Fruit fly (Drosophila melanogaster) whole organism, embryonic: ENCODE data around the gene CG10477.

Experiments used
- ATbp ChIP-seq: fragments of 200-800 bp; sonication (Bioruptor generic); optimal IDR thresholded peaks from 2 replicates; lab custom pipeline; 2017; ENCODE audit warnings: missing biosample characterization, mild to moderate bottlenecking, missing genetic modification characterization, missing genetic modification reagents
- Atf3 ChIP-seq: fragments of 200-800 bp; sonication (Bioruptor generic); optimal IDR thresholded peaks from 3 replicates; lab custom pipeline; 2016; ENCODE audit warnings: missing biosample characterization, missing genetic modification characterization
- B-H1 ChIP-seq: fragments of 200-800 bp; sonication (Bioruptor generic); IDR thresholded peaks from 3 replicates; pipeline ENCODE4 v1.3.6; 2022; ENCODE audit warnings: missing biosample characterization, missing genetic modification characterization
- BEAF-32 ChIP-seq: fragments of 200-800 bp; sonication (Bioruptor generic); optimal IDR thresholded peaks from 3 replicates; lab custom pipeline; 2017; ENCODE audit warnings: missing biosample characterization, missing genetic modification characterization, mild to moderate bottlenecking, moderate library complexity, missing genetic modification reagents
- CG11456 ChIP-seq: fragments of 200-800 bp; sonication (Bioruptor generic); IDR thresholded peaks from 3 replicates; pipeline ENCODE4 v1.3.6; 2022; ENCODE audit warnings: missing biosample characterization, missing genetic modification characterization
- CG1233 ChIP-seq: fragments of 200-800 bp; sonication (Bioruptor generic); optimal IDR thresholded peaks from 4 replicates; lab custom pipeline; 2018; ENCODE audit warnings: missing biosample characterization, mild to moderate bottlenecking, missing genetic modification characterization
- CG12744 ChIP-seq: fragments of 200-800 bp; sonication (Bioruptor generic); optimal IDR thresholded peaks from 2 replicates; lab custom pipeline; 2016; ENCODE audit warnings: missing biosample characterization, missing genetic modification characterization
- CG12769 ChIP-seq: fragments of 200-800 bp; sonication (Bioruptor generic); optimal IDR thresholded peaks from 2 replicates; lab custom pipeline; 2019; ENCODE audit warnings: missing biosample characterization, mild to moderate bottlenecking, missing genetic modification characterization, moderate library complexity
- CG12942 ChIP-seq: fragments of 200-800 bp; sonication (Bioruptor generic); optimal IDR thresholded peaks from 3 replicates; lab custom pipeline; 2016; ENCODE audit warnings: missing biosample characterization, missing genetic modification characterization
- CG14860 ChIP-seq: fragments of 200-800 bp; sonication (Bioruptor generic); IDR thresholded peaks from 3 replicates; pipeline ENCODE4 v1.3.6; 2022; ENCODE audit warnings: missing biosample characterization, missing genetic modification characterization; ENCODE audit not compliant: partially characterized antibody
- CG31224 ChIP-seq: fragments of 200-800 bp; sonication (Bioruptor generic); IDR thresholded peaks from 2 replicates; pipeline ENCODE4 v1.3.6; 2022; ENCODE audit warnings: missing biosample characterization, missing genetic modification characterization
- CG31441 ChIP-seq: fragments of 200-800 bp; sonication (Bioruptor generic); IDR thresholded peaks from 2 replicates; pipeline ENCODE4 v1.3.6; 2022; ENCODE audit warnings: missing biosample characterization, missing genetic modification characterization
- CG33213 ChIP-seq: fragments of 200-800 bp; sonication (Bioruptor generic); optimal IDR thresholded peaks from 3 replicates; lab custom pipeline; 2016; ENCODE audit warnings: missing biosample characterization, missing genetic modification characterization
- CG5245 ChIP-seq: fragments of 200-800 bp; sonication (Bioruptor generic); optimal IDR thresholded peaks from 3 replicates; lab custom pipeline; 2016; ENCODE audit warnings: missing biosample characterization, missing genetic modification characterization
- CG6175 ChIP-seq: fragments of 200-800 bp; sonication (Bioruptor generic); IDR thresholded peaks from 3 replicates; pipeline ENCODE4 v1.3.6; 2022; ENCODE audit warnings: missing biosample characterization, missing genetic modification characterization
- CG6813 ChIP-seq: fragments of 200-800 bp; sonication (Bioruptor generic); optimal IDR thresholded peaks from 2 replicates; lab custom pipeline; 2017; ENCODE audit warnings: missing biosample characterization, missing genetic modification characterization, mild to moderate bottlenecking, moderate library complexity, missing genetic modification reagents
- CG7928 ChIP-seq: fragments of 200-800 bp; sonication (Bioruptor generic); optimal IDR thresholded peaks from 2 replicates; lab custom pipeline; 2017; ENCODE audit warnings: missing biosample characterization, mild to moderate bottlenecking, missing genetic modification characterization
- CTCF ChIP-seq: fragments of 200-800 bp; sonication (Bioruptor generic); optimal IDR thresholded peaks from 2 replicates; lab custom pipeline; 2017; ENCODE audit warnings: missing biosample characterization, mild to moderate bottlenecking, missing genetic modification characterization, moderate library complexity
- Camta ChIP-seq: fragments of 200-800 bp; sonication (Bioruptor generic); optimal IDR thresholded peaks from 2 replicates; lab custom pipeline; 2016; ENCODE audit warnings: missing biosample characterization, missing genetic modification characterization
- CkIIα-i1 ChIP-seq: fragments of 200-800 bp; sonication (Bioruptor generic); IDR thresholded peaks from 2 replicates; pipeline ENCODE4 v1.3.6; 2022; ENCODE audit warnings: missing biosample characterization, missing genetic modification characterization
- ERR ChIP-seq: fragments of 200-800 bp; sonication (Bioruptor generic); optimal IDR thresholded peaks from 2 replicates; lab custom pipeline; 2016; ENCODE audit warnings: missing biosample characterization, missing genetic modification characterization
- Ets97D ChIP-seq: fragments of 200-800 bp; sonication (Bioruptor generic); optimal IDR thresholded peaks from 3 replicates; lab custom pipeline; 2016; ENCODE audit warnings: missing biosample characterization, missing genetic modification characterization
- HLH4C ChIP-seq: fragments of 200-800 bp; sonication (Bioruptor generic); IDR thresholded peaks from 3 replicates; pipeline ENCODE4 v1.3.6; 2022; ENCODE audit warnings: missing biosample characterization, missing genetic modification characterization; ENCODE audit not compliant: partially characterized antibody
- Hmx ChIP-seq: fragments of 200-800 bp; sonication (Bioruptor generic); optimal IDR thresholded peaks from 2 replicates; lab custom pipeline; 2016; ENCODE audit warnings: missing biosample characterization, missing genetic modification characterization
- Med ChIP-seq: fragments of 200-800 bp; sonication (Bioruptor generic); peaks from one replicate; lab custom pipeline; 2016; ENCODE audit warnings: missing biosample characterization, missing genetic modification characterization, mild to moderate bottlenecking, inconsistent platforms, moderate library complexity
- Mes4 ChIP-seq: fragments of 200-800 bp; sonication (Bioruptor generic); optimal IDR thresholded peaks from 2 replicates; lab custom pipeline; 2016; ENCODE audit warnings: missing biosample characterization, missing genetic modification characterization
- NC2β ChIP-seq: fragments of 200-800 bp; sonication (Bioruptor generic); optimal IDR thresholded peaks from 2 replicates; lab custom pipeline; 2016; ENCODE audit warnings: missing biosample characterization, missing genetic modification characterization
- NK7.1 ChIP-seq: fragments of 200-800 bp; sonication (Bioruptor generic); optimal IDR thresholded peaks from 3 replicates; lab custom pipeline; 2016; ENCODE audit warnings: missing biosample characterization, missing genetic modification characterization
- Nf-YB ChIP-seq: fragments of 200-800 bp; sonication (Bioruptor generic); optimal IDR thresholded peaks from 3 replicates; lab custom pipeline; 2019; ENCODE audit warnings: missing biosample characterization, mild to moderate bottlenecking, missing genetic modification characterization, moderate library complexity
- Poxn ChIP-seq: fragments of 200-800 bp; sonication (Bioruptor generic); IDR thresholded peaks from 2 replicates; pipeline ENCODE4 v1.3.6; 2022; ENCODE audit warnings: missing biosample characterization, missing genetic modification characterization
- Six4 ChIP-seq: fragments of 200-800 bp; sonication (Bioruptor generic); optimal IDR thresholded peaks from 2 replicates; lab custom pipeline; 2016; ENCODE audit warnings: missing biosample characterization, missing genetic modification characterization
- Sox102F ChIP-seq: fragments of 200-800 bp; sonication (Bioruptor generic); optimal IDR thresholded peaks from 2 replicates; lab custom pipeline; 2018; ENCODE audit warnings: missing biosample characterization, mild to moderate bottlenecking, missing genetic modification characterization, moderate library complexity
- ash1 ChIP-seq: fragments of 200-800 bp; sonication (Bioruptor generic); optimal IDR thresholded peaks from 2 replicates; lab custom pipeline; 2018; ENCODE audit warnings: missing biosample characterization, mild to moderate bottlenecking, missing genetic modification characterization
- az2 ChIP-seq: fragments of 200-800 bp; sonication (Bioruptor generic); optimal IDR thresholded peaks from 3 replicates; lab custom pipeline; 2016; ENCODE audit warnings: missing biosample characterization, missing genetic modification characterization
- bowl ChIP-seq: fragments of 200-800 bp; sonication (Bioruptor generic); IDR thresholded peaks from 2 replicates; pipeline ENCODE4 v1.3.6; 2022; ENCODE audit warnings: missing biosample characterization, missing genetic modification characterization
- crp ChIP-seq, 2 experiments: fragments of 200-800 bp; sonication (Bioruptor generic); optimal IDR thresholded peaks; 2 replicates in 1 of 2; 3 replicates in 1 of 2; lab custom pipeline; 2017; ENCODE audit warnings: missing biosample characterization in 2 of 2, missing genetic modification characterization in 2 of 2, mild to moderate bottlenecking in 1 of 2, moderate library complexity in 1 of 2
- da ChIP-seq: fragments of 200-800 bp; sonication (Bioruptor generic); optimal IDR thresholded peaks from 2 replicates; lab custom pipeline; 2016; ENCODE audit warnings: missing biosample characterization, missing genetic modification characterization
- dimm ChIP-seq: fragments of 200-800 bp; sonication (Bioruptor generic); IDR thresholded peaks from 2 replicates; pipeline ENCODE4 v1.3.6; 2022; ENCODE audit warnings: missing biosample characterization, missing genetic modification characterization
- dmrt99B ChIP-seq: fragments of 200-800 bp; sonication (Bioruptor generic); optimal IDR thresholded peaks from 2 replicates; lab custom pipeline; 2018; ENCODE audit warnings: missing biosample characterization, mild to moderate bottlenecking, missing genetic modification characterization, moderate library complexity
- h ChIP-seq: fragments of >200 bp; optimal IDR thresholded peaks from 2 replicates; lab custom pipeline; 2017
- mld ChIP-seq: fragments of 200-800 bp; sonication (Bioruptor generic); IDR thresholded peaks from 3 replicates; pipeline ENCODE4 v1.3.6; 2022; ENCODE audit warnings: missing biosample characterization, missing genetic modification characterization; ENCODE audit not compliant: partially characterized antibody
- psq ChIP-seq: fragments of 200-800 bp; sonication (Bioruptor generic); optimal IDR thresholded peaks from 2 replicates; lab custom pipeline; 2017; ENCODE audit warnings: missing biosample characterization, missing genetic modification characterization
- pzg ChIP-seq: fragments of 200-800 bp; sonication (Bioruptor generic); optimal IDR thresholded peaks from 3 replicates; lab custom pipeline; 2018; ENCODE audit warnings: missing biosample characterization, mild to moderate bottlenecking, missing genetic modification characterization, moderate library complexity
- schlank ChIP-seq: fragments of 200-800 bp; sonication (Bioruptor generic); optimal IDR thresholded peaks from 2 replicates; lab custom pipeline; 2018; ENCODE audit warnings: missing biosample characterization, mild to moderate bottlenecking, missing genetic modification characterization
- sens-2 ChIP-seq: fragments of 200-800 bp; sonication (Bioruptor generic); IDR thresholded peaks from 2 replicates; pipeline ENCODE4 v1.3.6; 2022; ENCODE audit warnings: missing biosample characterization, missing genetic modification characterization
- seq ChIP-seq: fragments of 200-800 bp; sonication (Bioruptor generic); IDR thresholded peaks from 2 replicates; pipeline ENCODE4 v1.3.6; 2022; ENCODE audit warnings: missing biosample characterization, missing genetic modification characterization
- sob ChIP-seq: fragments of 200-800 bp; sonication (Bioruptor generic); IDR thresholded peaks from 2 replicates; pipeline ENCODE4 v1.3.6; 2022; ENCODE audit warnings: missing biosample characterization, missing genetic modification characterization
- tll ChIP-seq, 2 experiments: fragments of 200-800 bp in 1 of 2; fragments of >200 bp in 1 of 2; sonication (Bioruptor generic) in 1 of 2; optimal IDR thresholded peaks; 2 replicates each; lab custom pipeline; 2017 to 2019; ENCODE audit warnings: missing biosample characterization in 2 of 2, missing genetic modification characterization in 2 of 2, mild to moderate bottlenecking in 1 of 2, moderate library complexity in 1 of 2
- usp ChIP-seq: fragments of >200 bp; optimal IDR thresholded peaks from 2 replicates; lab custom pipeline; 2017; ENCODE audit warnings: missing biosample characterization, missing genetic modification characterization
- wdn ChIP-seq: fragments of 200-800 bp; sonication (Bioruptor generic); IDR thresholded peaks from 2 replicates; pipeline ENCODE4 v1.3.6; 2022; ENCODE audit warnings: missing biosample characterization, missing genetic modification characterization
- wor ChIP-seq: fragments of 200-800 bp; sonication (Bioruptor generic); IDR thresholded peaks from 2 replicates; pipeline ENCODE4 v1.3.6; 2022; ENCODE audit warnings: missing biosample characterization, missing genetic modification characterization

CG10477 gene

dm6 chr3L:6071454-6072189, 37.2 kb upstream of the CG10477 start, which contains the start of gene CG6602 (continued):
- TF ChIP-seq dimm (GFP tag; lab: Robert Waterston, UW), result no peak
- TF ChIP-seq CG31224 (GFP tag; lab: Robert Waterston, UW), result peak; percentile 73
- TF ChIP-seq CG14860 (GFP tag; lab: Robert Waterston, UW), result no peak
- TF ChIP-seq CG12744 (GFP tag; lab: Kevin White, UChicago), result peak; percentile 5
- TF ChIP-seq az2, result peak; percentile 45
- peak; percentile 0 for TF ChIP-seq Sox102F
- TF ChIP-seq h (lab: Kevin White, UChicago), result no peak
- peak; percentile 65 for TF ChIP-seq B-H1 (GFP tag; lab: Robert Waterston, UW)
- TF ChIP-seq sob (GFP tag; lab: Robert Waterston, UW), result peak; percentile 80
- TF ChIP-seq wor, result no peak
- peak; percentile 70 for TF ChIP-seq CG1233 (GFP tag; lab: Kevin White, UChicago)
- TF ChIP-seq da (GFP tag; lab: Kevin White, UChicago), result no peak
- no peak for TF ChIP-seq psq
- peak; percentile 43 for TF ChIP-seq CG5245 (GFP tag; lab: Kevin White, UChicago)
- peak; percentile 28 for TF ChIP-seq CG12942 (GFP tag; lab: Kevin White, UChicago)
- peak; percentile 26 for TF ChIP-seq Six4 (GFP tag; lab: Kevin White, UChicago)
- no peak for TF ChIP-seq mld (GFP tag; lab: Robert Waterston, UW)
- peak; percentile 59 for TF ChIP-seq CG31441 (GFP tag; lab: Robert Waterston, UW)
- peak; percentile 67; the same call in 1 of the 2 replicates for TF ChIP-seq sens-2 (GFP tag; lab: Robert Waterston, UW)
- no peak for TF ChIP-seq usp (GFP tag; lab: Kevin White, UChicago)
- no peak for TF ChIP-seq HLH4C (GFP tag; lab: Robert Waterston, UW)
- TF ChIP-seq Atf3 (GFP tag; lab: Kevin White, UChicago), result no peak
- peak; percentile 10 for TF ChIP-seq pzg (GFP tag; lab: Kevin White, UChicago)
- TF ChIP-seq ATbp (GFP tag; lab: Kevin White, UChicago), result peak; percentile 69
- peak; percentile 51 for TF ChIP-seq ash1 (GFP tag; lab: Kevin White, UChicago)
- TF ChIP-seq seq, result no peak
- peak; percentile 4; the same call in 1 of the 2 replicates for TF ChIP-seq CkIIα-i1 (GFP tag; lab: Robert Waterston, UW)
- TF ChIP-seq Hmx (GFP tag; lab: Kevin White, UChicago), result peak; percentile 22
- no peak for TF ChIP-seq Poxn
- TF ChIP-seq ERR (GFP tag; lab: Kevin White, UChicago), result no peak
- TF ChIP-seq CG6175, result peak; percentile 74
- TF ChIP-seq NK7.1 (GFP tag; lab: Kevin White, UChicago), result no peak
- peak; percentile 61 for TF ChIP-seq dmrt99B (tag; lab: Kevin White, UChicago)
- peak; percentile 92 for TF ChIP-seq Med (GFP tag; lab: Kevin White, UChicago)
- peak; percentile 89 for TF ChIP-seq CG11456 (GFP tag; lab: Robert Waterston, UW)
- peak; percentile 64 for TF ChIP-seq CG33213 (GFP tag; lab: Kevin White, UChicago)
- TF ChIP-seq tll (GFP tag; optimal IDR thresholded peaks at IDR 0.05; lab: Kevin White, UChicago), result no peak
- no peak for TF ChIP-seq Nf-YB (GFP tag; lab: Kevin White, UChicago)
- peak; percentile 60 for TF ChIP-seq Camta (GFP tag; lab: Kevin White, UChicago)
- TF ChIP-seq NC2β (GFP tag; lab: Kevin White, UChicago), result peak; percentile 53
- TF ChIP-seq bowl (GFP tag; lab: Robert Waterston, UW), result no peak
- TF ChIP-seq Ets97D (GFP tag; lab: Kevin White, UChicago), result peak; percentile 99
- TF ChIP-seq CG12769 (tag; lab: Kevin White, UChicago), result no peak
- peak; percentile 74 for TF ChIP-seq CG6813 (GFP tag; lab: Kevin White, UChicago)
- TF ChIP-seq Mes4 (GFP tag; lab: Kevin White, UChicago), result peak; percentile 17
- TF ChIP-seq schlank (tag; lab: Kevin White, UChicago), result peak; percentile 49
- TF ChIP-seq CG7928 (GFP tag; lab: Kevin White, UChicago), result peak; percentile 54
- peak; percentile 83 for TF ChIP-seq CTCF (GFP tag; lab: Kevin White, UChicago)
- TF ChIP-seq wdn (GFP tag; lab: Robert Waterston, UW), result peak; percentile 9; the same call in 1 of the 2 replicates
- no peak for TF ChIP-seq BEAF-32 (GFP tag; lab: Kevin White, UChicago)
- peak in 1 of 2 experiments; percentile 13 for TF ChIP-seq crp (GFP tag; optimal IDR thresholded peaks at IDR 0.05; lab: Kevin White, UChicago)
